Worm (Caenorhabditis elegans) whole organism, young adult: Measurements from ENCODE around the gene C08H9.16.

Experiments used
- F57A8.1 ChIP-seq: fragments of 200-800 bp; sonication (Bioruptor generic); optimal IDR thresholded peaks from 2 replicates; lab custom pipeline; 2018; ENCODE audit warnings: mild to moderate bottlenecking, missing genetic modification characterization, moderate library complexity, missing compliant biosample characterization
- ama-1 ChIP-seq, 3 experiments: fragments of 150-350 bp in 1 of 3; sonication (generic microtip) in 2 of 3; optimal IDR thresholded peaks; 2 replicates each; lab custom pipeline; 2014 to 2018; ENCODE audit warnings: missing biosample characterization in 2 of 3, missing genetic modification characterization in 2 of 3, missing genetic modification reagents in 2 of 3
- dpl-1 ChIP-seq: fragments of 150-350 bp; optimal IDR thresholded peaks from 2 replicates; lab custom pipeline; 2014; ENCODE audit warnings: missing biosample characterization, missing genetic modification reagents, missing genetic modification characterization
- efl-1 ChIP-seq: fragments of 150-350 bp; optimal IDR thresholded peaks from 2 replicates; lab custom pipeline; 2014; ENCODE audit warnings: missing biosample characterization, missing genetic modification reagents, missing genetic modification characterization
- egl-18 ChIP-seq: fragments of 200-800 bp; sonication (Bioruptor generic); IDR thresholded peaks from 2 replicates; pipeline ENCODE4 v1.3.6; 2022; ENCODE audit warnings: missing genetic modification reagents, missing genetic modification characterization, missing compliant biosample characterization
- lag-1 ChIP-seq: fragments of 200-800 bp; sonication (Bioruptor generic); IDR thresholded peaks from 2 replicates; pipeline ENCODE4 v1.3.6; 2022; ENCODE audit warnings: missing genetic modification reagents, missing genetic modification characterization, missing compliant biosample characterization
- lin-35 ChIP-seq, 3 experiments: fragments of 150-350 bp in 2 of 3; sonication (generic microtip) in 1 of 3; optimal IDR thresholded peaks; 2 replicates each; lab custom pipeline; 2014 to 2018; ENCODE audit warnings: missing biosample characterization in 3 of 3, missing genetic modification characterization in 3 of 3, missing genetic modification reagents in 3 of 3
- nfya-1 ChIP-seq: sonication (generic microtip); optimal IDR thresholded peaks from 2 replicates; lab custom pipeline; 2017; ENCODE audit warnings: antibody characterized with exemption, missing compliant biosample characterization, missing genetic modification characterization, borderline replicate concordance; ENCODE audit not compliant: insufficient read depth
- pha-4 ChIP-seq: fragments of 150-350 bp; sonication (generic microtip); optimal IDR thresholded peaks from 2 replicates; lab custom pipeline; 2014; ENCODE audit warnings: missing biosample characterization, missing genetic modification reagents, missing genetic modification characterization
- snpc-4 ChIP-seq, 5 experiments: fragments of 150-350 bp in 1 of 5; sonication (generic microtip) in 4 of 5; optimal IDR thresholded peaks; 2 replicates each; lab custom pipeline; 2014 to 2018; ENCODE audit warnings: missing genetic modification characterization in 5 of 5, missing biosample characterization in 3 of 5, antibody characterized with exemption in 2 of 5, mild to moderate bottlenecking in 2 of 5, missing compliant biosample characterization in 2 of 5, missing genotype in 2 of 5, moderate library complexity in 2 of 5, missing genetic modification reagents in 1 of 5
- somi-1 ChIP-seq: fragments of 200-800 bp; sonication (Bioruptor generic); optimal IDR thresholded peaks from 2 replicates; lab custom pipeline; 2018; ENCODE audit warnings: mild to moderate bottlenecking, missing genetic modification characterization, missing compliant biosample characterization
- tbp1 ChIP-seq: fragments of 200-800 bp; sonication (Bioruptor generic); optimal IDR thresholded peaks from 2 replicates; lab custom pipeline; 2018; ENCODE audit warnings: mild to moderate bottlenecking, missing genetic modification characterization, missing compliant biosample characterization
- unc-130 ChIP-seq: sonication (generic microtip); optimal IDR thresholded peaks from 2 replicates; lab custom pipeline; 2016; ENCODE audit warnings: missing genetic modification reagents, missing genetic modification characterization, missing compliant biosample characterization

DNA sequence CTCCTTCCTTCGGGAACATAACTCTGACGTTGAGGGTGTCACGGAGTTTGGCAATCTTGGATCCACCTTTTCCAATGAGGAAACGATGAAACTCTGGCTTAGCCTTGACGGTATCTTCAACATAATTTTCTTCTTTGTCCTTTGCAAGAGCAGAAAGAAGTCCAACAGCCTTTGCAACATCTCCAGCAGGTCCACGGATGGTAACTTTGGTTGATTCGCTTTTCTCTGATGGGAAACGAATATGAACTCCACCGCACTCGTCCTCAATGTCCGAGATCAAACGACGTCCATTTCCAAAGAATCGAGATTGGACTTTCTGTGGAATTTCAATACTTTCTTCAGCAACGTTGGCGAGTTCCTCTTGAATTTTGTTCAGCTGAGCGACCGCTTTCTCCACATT is 4.0 kb upstream of the C08H9.16 start:
- TF ChIP-seq snpc-4 (GFP tag; optimal IDR thresholded peaks at IDR 0.05; lab: Kevin White, UChicago), result no peak
- no peak for TF ChIP-seq snpc-4 (tag; optimal IDR thresholded peaks at IDR 0.05; lab: Kevin White, UChicago)
- no peak for TF ChIP-seq unc-130 (GFP tag; lab: Kevin White, UChicago)
- TF ChIP-seq F57A8.1, result no peak
- TF ChIP-seq egl-18, result no peak
- TF ChIP-seq dpl-1 (GFP tag; lab: Kevin White, UChicago), result no peak
- no peak for TF ChIP-seq lag-1 (GFP tag; lab: Robert Waterston, UW)
- no peak for TF ChIP-seq ama-1 (optimal IDR thresholded peaks at IDR 0.05; lab: Kevin White, UChicago)
- no peak for TF ChIP-seq ama-1 (GFP tag; optimal IDR thresholded peaks at IDR 0.05; lab: Kevin White, UChicago)
- no peak for TF ChIP-seq efl-1 (GFP tag; lab: Kevin White, UChicago)
- TF ChIP-seq pha-4 (tag; lab: Kevin White, UChicago), result no peak
- TF ChIP-seq tbp1 (GFP tag; lab: Kevin White, UChicago), result no peak
- no peak for TF ChIP-seq lin-35 (GFP tag; optimal IDR thresholded peaks at IDR 0.05; lab: Kevin White, UChicago)
- TF ChIP-seq nfya-1 (tag; lab: Kevin White, UChicago), result no peak
- no peak for TF ChIP-seq somi-1 (GFP tag; lab: Kevin White, UChicago)
